Worm (Caenorhabditis elegans) whole organism, late embryonic: Measurements from ENCODE around the gene sprr-2.

Experiments used
- C08G9.2 ChIP-seq: sonication (generic microtip); optimal IDR thresholded peaks from 2 replicates; lab custom pipeline; 2016; ENCODE audit warnings: mild to moderate bottlenecking, missing genetic modification characterization, moderate library complexity, missing compliant biosample characterization
- C38D4.7 ChIP-seq: fragments of 200-800 bp; sonication (Bioruptor generic); optimal IDR thresholded peaks from 2 replicates; lab custom pipeline; 2018; ENCODE audit warnings: mild to moderate bottlenecking, missing genetic modification characterization, moderate library complexity, missing compliant biosample characterization
- F13H6.1 ChIP-seq: sonication (generic microtip); optimal IDR thresholded peaks from 2 replicates; lab custom pipeline; 2016; ENCODE audit warnings: missing genetic modification characterization, missing compliant biosample characterization
- T23F11.4 ChIP-seq: fragments of 200-800 bp; sonication (Bioruptor generic); optimal IDR thresholded peaks from 2 replicates; lab custom pipeline; 2018; ENCODE audit warnings: mild to moderate bottlenecking, missing genetic modification characterization, missing compliant biosample characterization
- Y22D7AL.16 ChIP-seq: sonication (generic microtip); optimal IDR thresholded peaks from 2 replicates; lab custom pipeline; 2016; ENCODE audit warnings: missing genetic modification characterization, missing compliant biosample characterization
- ahr-1 ChIP-seq: sonication (generic microtip); optimal IDR thresholded peaks from 2 replicates; lab custom pipeline; 2016; ENCODE audit warnings: missing genetic modification characterization, missing compliant biosample characterization
- ceh-14 ChIP-seq: sonication (generic microtip); optimal IDR thresholded peaks from 2 replicates; lab custom pipeline; 2016; ENCODE audit warnings: missing genotype, missing genetic modification characterization, missing compliant biosample characterization
- ceh-18 ChIP-seq: sonication (generic microtip); optimal IDR thresholded peaks from 2 replicates; lab custom pipeline; 2016; ENCODE audit warnings: missing genetic modification characterization, missing compliant biosample characterization
- ceh-24 ChIP-seq: sonication (generic microtip); optimal IDR thresholded peaks from 2 replicates; lab custom pipeline; 2016; ENCODE audit warnings: mild to moderate bottlenecking, missing genetic modification characterization, missing compliant biosample characterization
- ceh-31 ChIP-seq: sonication (generic microtip); optimal IDR thresholded peaks from 2 replicates; lab custom pipeline; 2016; ENCODE audit warnings: missing genetic modification characterization, missing compliant biosample characterization
- ceh-34 ChIP-seq: sonication (generic microtip); optimal IDR thresholded peaks from 2 replicates; lab custom pipeline; 2016; ENCODE audit warnings: mild to moderate bottlenecking, missing genetic modification characterization, missing compliant biosample characterization
- che-1 ChIP-seq: sonication (generic microtip); optimal IDR thresholded peaks from 2 replicates; lab custom pipeline; 2016; ENCODE audit warnings: mild to moderate bottlenecking, missing genetic modification characterization, missing compliant biosample characterization
- dmd-4 ChIP-seq: sonication (generic microtip); optimal IDR thresholded peaks from 2 replicates; lab custom pipeline; 2016; ENCODE audit warnings: borderline replicate concordance, missing genetic modification characterization, missing compliant biosample characterization
- dve-1 ChIP-seq: sonication (generic microtip); optimal IDR thresholded peaks from 2 replicates; lab custom pipeline; 2017; ENCODE audit warnings: antibody characterized with exemption, mild to moderate bottlenecking, missing genetic modification characterization, missing compliant biosample characterization
- elt-4 ChIP-seq: sonication (generic microtip); optimal IDR thresholded peaks from 2 replicates; lab custom pipeline; 2016; ENCODE audit warnings: missing genetic modification characterization, missing compliant biosample characterization
- fax-1 ChIP-seq: sonication (generic microtip); optimal IDR thresholded peaks from 2 replicates; lab custom pipeline; 2016; ENCODE audit warnings: missing genotype, missing genetic modification characterization, missing compliant biosample characterization
- hlh-13 ChIP-seq: fragments of 200-800 bp; sonication (Bioruptor generic); optimal IDR thresholded peaks from 2 replicates; lab custom pipeline; 2018; ENCODE audit warnings: mild to moderate bottlenecking, missing genetic modification characterization, missing compliant biosample characterization
- hlh-6 ChIP-seq: sonication (generic microtip); optimal IDR thresholded peaks from 2 replicates; lab custom pipeline; 2016; ENCODE audit warnings: missing genotype, missing genetic modification characterization, missing compliant biosample characterization
- hlh-8 ChIP-seq: sonication (generic microtip); optimal IDR thresholded peaks from 2 replicates; lab custom pipeline; 2016; ENCODE audit warnings: missing genotype, missing genetic modification characterization, missing compliant biosample characterization
- lin-11 ChIP-seq: fragments of 200-800 bp; sonication (Bioruptor generic); optimal IDR thresholded peaks from 2 replicates; lab custom pipeline; 2018; ENCODE audit warnings: mild to moderate bottlenecking, missing genetic modification characterization, missing compliant biosample characterization
- madf-2 ChIP-seq: sonication (generic microtip); optimal IDR thresholded peaks from 2 replicates; lab custom pipeline; 2017; ENCODE audit warnings: missing genetic modification characterization, missing compliant biosample characterization
- nfya-1 ChIP-seq: sonication (generic microtip); optimal IDR thresholded peaks from 2 replicates; lab custom pipeline; 2017; ENCODE audit warnings: missing genetic modification characterization, mild to moderate bottlenecking, missing compliant biosample characterization, antibody characterized with exemption, moderate library complexity
- nhr-232 ChIP-seq: sonication (generic microtip); optimal IDR thresholded peaks from 2 replicates; lab custom pipeline; 2016; ENCODE audit warnings: missing genetic modification characterization, missing compliant biosample characterization
- npax-4 ChIP-seq: sonication (generic microtip); optimal IDR thresholded peaks from 2 replicates; lab custom pipeline; 2016; ENCODE audit warnings: missing genetic modification characterization, missing compliant biosample characterization
- odd-2 ChIP-seq: sonication (generic microtip); optimal IDR thresholded peaks from 2 replicates; lab custom pipeline; 2017; ENCODE audit warnings: antibody characterized with exemption, mild to moderate bottlenecking, missing genetic modification characterization, missing compliant biosample characterization
- pag-3 ChIP-seq: sonication (generic microtip); optimal IDR thresholded peaks from 2 replicates; lab custom pipeline; 2016; ENCODE audit warnings: missing compliant biosample characterization, missing genetic modification characterization, borderline replicate concordance
- pat-9 ChIP-seq: fragments of 200-800 bp; sonication (Bioruptor generic); optimal IDR thresholded peaks from 2 replicates; lab custom pipeline; 2018; ENCODE audit warnings: mild to moderate bottlenecking, missing genetic modification characterization, moderate library complexity, missing compliant biosample characterization
- pha-4 ChIP-seq: fragments of 150-350 bp; optimal IDR thresholded peaks from 2 replicates; lab custom pipeline; 2018; ENCODE audit warnings: missing biosample characterization, missing genetic modification reagents, missing genetic modification characterization
- pqm-1 ChIP-seq: sonication (generic microtip); optimal IDR thresholded peaks from 2 replicates; lab custom pipeline; 2016; ENCODE audit warnings: missing genetic modification characterization, missing compliant biosample characterization
- ref-2 ChIP-seq: sonication (generic microtip); optimal IDR thresholded peaks from 2 replicates; lab custom pipeline; 2016; ENCODE audit warnings: missing genetic modification characterization, missing compliant biosample characterization
- rnt-1 ChIP-seq: sonication (generic microtip); optimal IDR thresholded peaks from 2 replicates; lab custom pipeline; 2016; ENCODE audit warnings: missing genetic modification characterization, missing compliant biosample characterization
- sox-4 ChIP-seq: sonication (generic microtip); optimal IDR thresholded peaks from 2 replicates; lab custom pipeline; 2017; ENCODE audit warnings: mild to moderate bottlenecking, missing genetic modification characterization, inconsistent platforms, missing compliant biosample characterization
- syd-9 ChIP-seq: sonication (generic microtip); optimal IDR thresholded peaks from 2 replicates; lab custom pipeline; 2016; ENCODE audit warnings: mild to moderate bottlenecking, missing genetic modification characterization, moderate library complexity, missing compliant biosample characterization
- tbx-2 ChIP-seq: sonication (generic microtip); optimal IDR thresholded peaks from 2 replicates; lab custom pipeline; 2016; ENCODE audit warnings: missing genetic modification characterization, missing compliant biosample characterization
- unc-42 ChIP-seq: sonication (generic microtip); optimal IDR thresholded peaks from 2 replicates; lab custom pipeline; 2016; ENCODE audit warnings: missing genotype, missing genetic modification characterization, missing compliant biosample characterization
- unc-55 ChIP-seq: sonication (generic microtip); optimal IDR thresholded peaks from 2 replicates; lab custom pipeline; 2017; ENCODE audit warnings: missing biosample characterization, missing genetic modification reagents, missing genetic modification characterization
- zip-5 ChIP-seq: sonication (generic microtip); optimal IDR thresholded peaks from 2 replicates; lab custom pipeline; 2016; ENCODE audit warnings: missing genetic modification characterization, missing compliant biosample characterization
- ztf-16 ChIP-seq: sonication (generic microtip); optimal IDR thresholded peaks from 2 replicates; lab custom pipeline; 2017; ENCODE audit warnings: missing genetic modification characterization, missing compliant biosample characterization

sprr-2 gene

DNA sequence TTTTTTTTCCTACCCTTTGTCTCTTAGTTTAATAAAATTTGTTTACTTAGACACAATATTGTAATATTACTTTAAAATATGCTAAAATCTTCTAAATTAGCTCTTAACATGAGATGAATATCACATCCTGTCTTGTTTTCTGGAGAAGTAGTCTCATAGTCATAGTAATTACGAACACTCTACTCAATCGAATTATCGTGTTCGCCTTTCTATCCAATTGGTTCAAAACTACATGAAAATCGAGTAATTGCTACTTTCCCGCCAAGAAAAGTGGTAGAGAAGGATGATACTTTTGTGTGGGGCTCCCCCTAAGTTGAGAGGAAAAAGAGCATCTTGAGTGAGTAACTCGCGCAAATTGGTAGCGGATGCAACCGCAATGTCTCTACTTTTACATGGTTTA is 15.1 kb upstream of the sprr-2 start:
- TF ChIP-seq ref-2 (tag; lab: Kevin White, UChicago) (no peak), unc-42 (tag; lab: Kevin White, UChicago) (peak; percentile 78), nfya-1 (no peak), ceh-14 (tag; lab: Kevin White, UChicago) (no peak), hlh-13 (GFP tag; lab: Kevin White, UChicago) (no peak), ceh-31 (peak; percentile 22), Y22D7AL.16 (tag; lab: Kevin White, UChicago) (no peak), lin-11 (tag; lab: Kevin White, UChicago) (no peak)

ce11 chrX:14780176-14780575 is 13.1 kb upstream of the sprr-2 start:
- TF ChIP-seq unc-55 (peak; percentile 48), dve-1 (no peak)
- TF ChIP-seq, all 69 proteins: peak for 1

ce11 chrX:14783434-14784142 is 9.7 kb upstream of the sprr-2 start:
- TF ChIP-seq madf-2 (tag; lab: Kevin White, UChicago), result no peak
- no peak for TF ChIP-seq Y22D7AL.16 (tag; lab: Kevin White, UChicago)
- no peak for TF ChIP-seq zip-5 (tag; lab: Kevin White, UChicago)
- no peak for TF ChIP-seq npax-4
- TF ChIP-seq dmd-4 (tag; lab: Kevin White, UChicago), result no peak
- no peak for TF ChIP-seq pag-3 (tag; lab: Kevin White, UChicago)
- TF ChIP-seq rnt-1 (tag; lab: Kevin White, UChicago), result no peak
- no peak for TF ChIP-seq ceh-31
- TF ChIP-seq elt-4 (tag; lab: Kevin White, UChicago), result no peak
- no peak for TF ChIP-seq odd-2 (tag; lab: Kevin White, UChicago)
- no peak for TF ChIP-seq ahr-1
- TF ChIP-seq tbx-2 (tag; lab: Kevin White, UChicago), result no peak
- TF ChIP-seq ceh-34 (tag; lab: Kevin White, UChicago), result no peak
- TF ChIP-seq hlh-8 (tag; lab: Kevin White, UChicago), result no peak
- no peak for TF ChIP-seq C08G9.2 (tag; lab: Kevin White, UChicago)
- no peak for TF ChIP-seq F13H6.1 (tag; lab: Kevin White, UChicago)

DNA sequence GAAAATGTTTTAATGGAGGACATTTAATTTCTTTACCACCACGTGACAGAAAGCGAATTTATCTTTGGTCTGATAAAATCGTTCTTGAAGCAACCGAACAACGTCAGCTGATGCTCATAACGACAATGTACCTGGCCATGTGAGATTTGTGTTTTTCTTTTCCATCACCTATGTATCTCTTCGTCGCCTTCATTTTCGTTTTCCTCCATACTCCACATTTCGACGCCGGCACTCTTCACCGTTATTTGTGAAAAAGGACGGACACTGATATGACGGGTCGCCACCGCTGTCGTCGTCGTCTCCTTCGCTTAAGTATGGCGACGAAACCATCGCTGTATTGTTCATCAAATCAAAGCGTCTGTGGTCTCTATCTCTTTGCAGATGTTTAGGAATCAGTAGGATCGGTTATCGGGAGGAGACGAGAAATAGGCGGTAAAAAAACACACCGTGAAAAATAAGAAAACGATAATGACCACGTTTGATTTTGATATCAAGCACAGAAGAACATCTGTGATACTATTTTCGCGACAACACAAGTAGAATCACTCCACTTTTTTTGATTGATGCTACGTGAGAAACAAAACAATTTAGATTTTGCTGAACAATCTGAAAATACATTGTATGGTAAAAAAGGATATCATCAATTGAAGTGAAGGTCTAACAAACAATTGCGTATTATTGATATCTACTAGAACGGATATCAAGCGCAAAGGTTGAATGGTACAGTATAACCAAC is 6.3 kb upstream of the sprr-2 start:
- TF ChIP-seq ztf-16 (tag; lab: Kevin White, UChicago) (no peak), ceh-18 (tag; lab: Kevin White, UChicago) (no peak), pat-9 (no peak), che-1 (tag; lab: Kevin White, UChicago) (no peak), hlh-13 (GFP tag; lab: Kevin White, UChicago) (no peak), fax-1 (tag; lab: Kevin White, UChicago) (no peak), C38D4.7 (no peak), rnt-1 (tag; lab: Kevin White, UChicago) (no peak), unc-55 (no peak), pha-4 (no peak), T23F11.4 (GFP tag; lab: Kevin White, UChicago) (no peak), ceh-24 (tag; lab: Kevin White, UChicago) (no peak), sox-4 (no peak), hlh-6 (tag; lab: Kevin White, UChicago) (no peak), nhr-232 (tag; lab: Kevin White, UChicago) (no peak), pqm-1 (tag; lab: Kevin White, UChicago) (no peak), ahr-1 (no peak), syd-9 (no peak), dve-1 (no peak), elt-4 (tag; lab: Kevin White, UChicago) (no peak)
- TF ChIP-seq, all 69 proteins: peak for 0
